Worm (Caenorhabditis elegans) whole organism, late embryonic: ENCODE results near the gene unc-51.

Experiments
- C38D4.7 ChIP-seq: fragments of 200-800 bp; sonication (Bioruptor generic); optimal IDR thresholded peaks from 2 replicates; lab custom pipeline; 2018; ENCODE audit warnings: mild to moderate bottlenecking, missing genetic modification characterization, moderate library complexity, missing compliant biosample characterization
- K02D7.2 ChIP-seq: sonication (generic microtip); optimal IDR thresholded peaks from 2 replicates; lab custom pipeline; 2017; ENCODE audit warnings: mild to moderate bottlenecking, missing genetic modification characterization, missing compliant biosample characterization
- K09A11.1 ChIP-seq: sonication (generic microtip); optimal IDR thresholded peaks from 2 replicates; lab custom pipeline; 2017; ENCODE audit warnings: antibody characterized with exemption, mild to moderate bottlenecking, missing genetic modification characterization, missing compliant biosample characterization; ENCODE audit not compliant: insufficient read depth
- T23F11.4 ChIP-seq: fragments of 200-800 bp; sonication (Bioruptor generic); optimal IDR thresholded peaks from 2 replicates; lab custom pipeline; 2018; ENCODE audit warnings: mild to moderate bottlenecking, missing genetic modification characterization, missing compliant biosample characterization
- ceh-14 ChIP-seq: sonication (generic microtip); optimal IDR thresholded peaks from 2 replicates; lab custom pipeline; 2016; ENCODE audit warnings: missing genotype, missing genetic modification characterization, missing compliant biosample characterization
- ceh-18 ChIP-seq: sonication (generic microtip); optimal IDR thresholded peaks from 2 replicates; lab custom pipeline; 2016; ENCODE audit warnings: missing genetic modification characterization, missing compliant biosample characterization
- ceh-19 ChIP-seq: fragments of 200-800 bp; sonication (Bioruptor generic); optimal IDR thresholded peaks from 2 replicates; lab custom pipeline; 2018; ENCODE audit warnings: mild to moderate bottlenecking, missing genetic modification characterization, missing compliant biosample characterization
- ceh-2 ChIP-seq: sonication (generic microtip); optimal IDR thresholded peaks from 2 replicates; lab custom pipeline; 2016; ENCODE audit warnings: missing genotype, missing genetic modification characterization, missing compliant biosample characterization
- ceh-22 ChIP-seq: sonication (generic microtip); optimal IDR thresholded peaks from 2 replicates; lab custom pipeline; 2017; ENCODE audit warnings: missing biosample characterization, missing genetic modification characterization
- ceh-31 ChIP-seq: sonication (generic microtip); optimal IDR thresholded peaks from 2 replicates; lab custom pipeline; 2016; ENCODE audit warnings: missing genetic modification characterization, missing compliant biosample characterization
- ceh-34 ChIP-seq: sonication (generic microtip); optimal IDR thresholded peaks from 2 replicates; lab custom pipeline; 2016; ENCODE audit warnings: mild to moderate bottlenecking, missing genetic modification characterization, missing compliant biosample characterization
- ceh-48 ChIP-seq: sonication (generic microtip); optimal IDR thresholded peaks from 2 replicates; lab custom pipeline; 2016; ENCODE audit warnings: missing genetic modification characterization, inconsistent platforms, missing compliant biosample characterization
- ceh-6 ChIP-seq: fragments of 200-800 bp; sonication (Bioruptor generic); optimal IDR thresholded peaks from 2 replicates; lab custom pipeline; 2018; ENCODE audit warnings: mild to moderate bottlenecking, missing genetic modification characterization, missing compliant biosample characterization
- dmd-4 ChIP-seq: sonication (generic microtip); optimal IDR thresholded peaks from 2 replicates; lab custom pipeline; 2016; ENCODE audit warnings: borderline replicate concordance, missing genetic modification characterization, missing compliant biosample characterization
- dve-1 ChIP-seq: sonication (generic microtip); optimal IDR thresholded peaks from 2 replicates; lab custom pipeline; 2017; ENCODE audit warnings: antibody characterized with exemption, mild to moderate bottlenecking, missing genetic modification characterization, missing compliant biosample characterization
- elt-2 ChIP-seq: sonication (generic microtip); optimal IDR thresholded peaks from 2 replicates; lab custom pipeline; 2016; ENCODE audit warnings: missing genetic modification reagents, missing genetic modification characterization, missing compliant biosample characterization
- gmeb-2 ChIP-seq: sonication (generic microtip); optimal IDR thresholded peaks from 2 replicates; lab custom pipeline; 2016; ENCODE audit warnings: missing genetic modification characterization, inconsistent platforms, missing compliant biosample characterization
- hlh-15 ChIP-seq: sonication (generic microtip); optimal IDR thresholded peaks from 2 replicates; lab custom pipeline; 2016; ENCODE audit warnings: missing genetic modification characterization, missing compliant biosample characterization
- hlh-30 ChIP-seq: sonication (generic microtip); optimal IDR thresholded peaks from 2 replicates; lab custom pipeline; 2017; ENCODE audit warnings: antibody characterized with exemption, missing genetic modification characterization, missing compliant biosample characterization; ENCODE audit not compliant: insufficient read depth
- hlh-6 ChIP-seq: sonication (generic microtip); optimal IDR thresholded peaks from 2 replicates; lab custom pipeline; 2016; ENCODE audit warnings: missing genotype, missing genetic modification characterization, missing compliant biosample characterization
- hlh-8 ChIP-seq: sonication (generic microtip); optimal IDR thresholded peaks from 2 replicates; lab custom pipeline; 2016; ENCODE audit warnings: missing genotype, missing genetic modification characterization, missing compliant biosample characterization
- lim-6 ChIP-seq: sonication (generic microtip); optimal IDR thresholded peaks from 2 replicates; lab custom pipeline; 2016; ENCODE audit warnings: missing genetic modification characterization, missing compliant biosample characterization
- lin-11 ChIP-seq: fragments of 200-800 bp; sonication (Bioruptor generic); optimal IDR thresholded peaks from 2 replicates; lab custom pipeline; 2018; ENCODE audit warnings: mild to moderate bottlenecking, missing genetic modification characterization, missing compliant biosample characterization
- madf-2 ChIP-seq: sonication (generic microtip); optimal IDR thresholded peaks from 2 replicates; lab custom pipeline; 2017; ENCODE audit warnings: missing genetic modification characterization, missing compliant biosample characterization
- nfya-1 ChIP-seq: sonication (generic microtip); optimal IDR thresholded peaks from 2 replicates; lab custom pipeline; 2017; ENCODE audit warnings: missing genetic modification characterization, mild to moderate bottlenecking, missing compliant biosample characterization, antibody characterized with exemption, moderate library complexity
- nhr-11 ChIP-seq: fragments of 150-350 bp; optimal IDR thresholded peaks from 2 replicates; lab custom pipeline; 2014; ENCODE audit warnings: missing biosample characterization, missing genetic modification characterization
- pax-1 ChIP-seq: fragments of 150-350 bp; optimal IDR thresholded peaks from 2 replicates; lab custom pipeline; 2014; ENCODE audit warnings: missing biosample characterization, missing genetic modification characterization
- pha-4 ChIP-seq: fragments of 150-350 bp; optimal IDR thresholded peaks from 2 replicates; lab custom pipeline; 2018; ENCODE audit warnings: missing biosample characterization, missing genetic modification reagents, missing genetic modification characterization
- sdc-2 ChIP-seq: sonication (generic microtip); optimal IDR thresholded peaks from 2 replicates; lab custom pipeline; 2016; ENCODE audit warnings: missing genotype, missing genetic modification characterization, missing compliant biosample characterization
- syd-9 ChIP-seq: sonication (generic microtip); optimal IDR thresholded peaks from 2 replicates; lab custom pipeline; 2016; ENCODE audit warnings: mild to moderate bottlenecking, missing genetic modification characterization, moderate library complexity, missing compliant biosample characterization
- tbx-2 ChIP-seq: sonication (generic microtip); optimal IDR thresholded peaks from 2 replicates; lab custom pipeline; 2016; ENCODE audit warnings: missing genetic modification characterization, missing compliant biosample characterization
- ttx-3 ChIP-seq: sonication (generic microtip); optimal IDR thresholded peaks from 2 replicates; lab custom pipeline; 2016; ENCODE audit warnings: missing genetic modification reagents, missing genetic modification characterization, missing compliant biosample characterization
- unc-3 ChIP-seq, 2 experiments: fragments of 200-800 bp in 1 of 2; sonication (Bioruptor generic) in 1 of 2; sonication (generic microtip) in 1 of 2; conservative IDR thresholded peaks in 1 of 2; optimal IDR thresholded peaks in 1 of 2; 2 replicates each; pipeline versions ENCODE4 v1.3.6 to Lab custom; 2016 to 2022; ENCODE audit warnings: missing compliant biosample characterization in 2 of 2, missing genetic modification characterization in 2 of 2, missing genetic modification reagents in 1 of 2
- unc-42 ChIP-seq: sonication (generic microtip); optimal IDR thresholded peaks from 2 replicates; lab custom pipeline; 2016; ENCODE audit warnings: missing genotype, missing genetic modification characterization, missing compliant biosample characterization
- unc-55 ChIP-seq: sonication (generic microtip); optimal IDR thresholded peaks from 2 replicates; lab custom pipeline; 2017; ENCODE audit warnings: missing biosample characterization, missing genetic modification reagents, missing genetic modification characterization

The unc-51 gene

DNA sequence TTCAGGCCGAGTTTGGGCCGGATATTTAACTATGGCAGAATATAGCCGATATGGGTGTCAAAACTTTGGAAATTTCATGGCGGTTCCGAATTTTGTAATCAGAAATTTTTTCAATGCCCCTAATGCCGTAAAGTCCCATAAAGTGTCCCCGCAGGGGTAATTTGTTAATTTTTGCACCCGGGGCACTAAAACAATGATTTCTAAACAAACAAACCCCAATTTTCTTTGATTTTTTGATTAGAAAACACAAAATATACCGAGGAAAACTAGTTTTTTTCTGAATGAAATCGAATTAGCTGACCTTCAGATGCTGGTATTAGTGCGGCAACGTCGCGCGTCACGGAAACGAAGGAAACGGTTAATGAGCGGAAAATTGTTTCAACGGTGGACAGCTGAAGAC, 30.6 kb upstream of the unc-51 start:
- TF ChIP-seq hlh-6 (tag; lab: Kevin White, UChicago) (no peak), ceh-2 (tag; lab: Kevin White, UChicago) (no peak), lim-6 (tag; lab: Kevin White, UChicago) (no peak), K02D7.2 (no peak), tbx-2 (tag; lab: Kevin White, UChicago) (no peak)

ce11 chrV:20022996-20023456, 18.7 kb upstream of the unc-51 start, which contains the start of gene lgc-55:
TSS of gene lgc-55 (plus strand) at chrV:20023046.
- no peak for TF ChIP-seq ceh-31 (tag; lab: Kevin White, UChicago)

DNA sequence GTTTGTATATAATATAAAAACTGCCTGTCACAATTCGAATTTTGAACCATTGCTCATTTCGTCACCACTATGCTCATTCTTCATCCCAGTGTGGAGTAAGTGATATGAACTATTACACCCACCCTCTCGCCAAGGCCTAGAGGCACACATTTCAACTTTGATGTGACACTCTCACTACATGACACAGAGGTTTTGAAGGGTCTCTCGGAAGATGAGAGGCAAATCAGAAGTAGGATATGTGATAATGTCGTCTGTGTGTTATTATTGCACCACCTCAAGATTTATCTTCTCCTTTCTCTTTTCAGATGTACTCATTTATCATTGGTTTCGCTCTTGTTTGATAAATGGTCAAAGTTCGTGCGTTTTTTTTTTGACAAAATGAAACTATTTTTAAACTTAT, 17.1 kb upstream of the unc-51 start:
- TF ChIP-seq ceh-34 (tag; lab: Kevin White, UChicago) (no peak), unc-55 (GFP tag; lab: Kevin White, UChicago) (peak; percentile 54)

DNA sequence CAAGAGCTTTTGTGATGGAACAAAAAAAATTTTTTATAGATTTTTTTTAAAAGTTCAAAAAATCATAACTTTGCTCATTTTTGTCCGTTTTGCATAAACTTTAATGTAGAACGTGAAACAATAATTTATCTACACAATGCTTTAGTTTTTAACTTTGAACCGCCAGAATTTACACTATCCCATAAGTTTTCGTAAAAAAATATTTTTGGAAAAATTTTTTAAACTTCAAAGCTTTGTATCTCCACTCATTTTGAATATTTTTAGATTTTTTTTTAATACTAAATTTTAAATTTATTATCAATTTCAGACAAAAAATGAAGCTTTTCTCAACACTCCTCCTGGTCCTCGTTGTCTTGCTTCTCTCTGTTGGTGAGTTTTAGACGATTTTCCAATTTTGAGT, 7.4 kb upstream of the unc-51 start, which contains the start of gene Y60A3A.21:
TSS of gene Y60A3A.21 (plus strand) at position 301 of the 400 bp plus-strand sequence.
- no peak for TF ChIP-seq unc-3 (GFP tag; conservative IDR thresholded peaks at IDR 0.05; lab: Robert Waterston, UW)
- TF ChIP-seq unc-3 (tag; optimal IDR thresholded peaks at IDR 0.05; lab: Kevin White, UChicago): no peak
- TF ChIP-seq madf-2: no peak
- no peak for TF ChIP-seq sdc-2 (tag; lab: Kevin White, UChicago)
- no peak for TF ChIP-seq dve-1
- TF ChIP-seq pax-1 (tag; lab: Kevin White, UChicago): no peak
- no peak for TF ChIP-seq tbx-2 (tag; lab: Kevin White, UChicago)
- TF ChIP-seq K09A11.1 (tag; lab: Kevin White, UChicago): no peak
- TF ChIP-seq T23F11.4: no peak
- TF ChIP-seq hlh-6 (tag; lab: Kevin White, UChicago): no peak
- no peak for TF ChIP-seq ceh-19 (GFP tag; lab: Kevin White, UChicago)

ce11 chrV:20011199-20011598, 6.9 kb upstream of the unc-51 start:
- no peak for TF ChIP-seq ceh-2 (tag; lab: Kevin White, UChicago)
- peak; percentile 26 for TF ChIP-seq elt-2 (tag; lab: Kevin White, UChicago)

- TF ChIP-seq hlh-8 (tag; lab: Kevin White, UChicago): no peak
- TF ChIP-seq C38D4.7 (GFP tag; lab: Kevin White, UChicago): no peak
- TF ChIP-seq hlh-6 (tag; lab: Kevin White, UChicago): no peak
- TF ChIP-seq lin-11 (tag; lab: Kevin White, UChicago): no peak
- no peak for TF ChIP-seq elt-2 (tag; lab: Kevin White, UChicago)
- no peak for TF ChIP-seq ceh-22 (tag; lab: Kevin White, UChicago)
- no peak for TF ChIP-seq nhr-11
- no peak for TF ChIP-seq pax-1 (tag; lab: Kevin White, UChicago)
- no peak for TF ChIP-seq dmd-4 (tag; lab: Kevin White, UChicago)
- TF ChIP-seq unc-55 (GFP tag; lab: Kevin White, UChicago): no peak
- TF ChIP-seq hlh-30 (tag; lab: Kevin White, UChicago): no peak
- TF ChIP-seq lim-6 (tag; lab: Kevin White, UChicago): no peak
- TF ChIP-seq gmeb-2 (tag; lab: Kevin White, UChicago): no peak
- no peak for TF ChIP-seq ceh-2 (tag; lab: Kevin White, UChicago)
- TF ChIP-seq, all 69 proteins: peak for 0
Observed at ce11 chrV:20007470-20007869, 3.2 kb upstream of the unc-51 start, which contains the start of gene Y60A3A.23. TSS of gene Y60A3A.23 (plus strand) at chrV:20007770.

ce11 chrV:20005724-20006132, 1.4 kb upstream of the unc-51 start:
- TF ChIP-seq dmd-4 (tag; lab: Kevin White, UChicago) (peak; percentile 29), unc-42 (tag; lab: Kevin White, UChicago) (peak; percentile 65), ttx-3 (tag; lab: Kevin White, UChicago) (no peak), hlh-15 (tag; lab: Kevin White, UChicago) (no peak), ceh-34 (tag; lab: Kevin White, UChicago) (peak; percentile 91), dve-1 (no peak), tbx-2 (tag; lab: Kevin White, UChicago) (peak; percentile 67), ceh-22 (tag; lab: Kevin White, UChicago) (no peak), T23F11.4 (no peak), sdc-2 (tag; lab: Kevin White, UChicago) (peak; percentile 41), hlh-30 (tag; lab: Kevin White, UChicago) (peak; percentile 94), ceh-18 (peak; percentile 47), ceh-6 (GFP tag; lab: Kevin White, UChicago) (no peak), pha-4 (tag; lab: Kevin White, UChicago) (no peak), ceh-14 (tag; lab: Kevin White, UChicago) (peak; percentile 33), unc-55 (GFP tag; lab: Kevin White, UChicago) (peak; percentile 73), ceh-31 (tag; lab: Kevin White, UChicago) (peak; percentile 82), lim-6 (tag; lab: Kevin White, UChicago) (no peak), ceh-48 (tag; lab: Kevin White, UChicago) (peak; percentile 97), syd-9 (peak; percentile 10), nfya-1 (tag; lab: Kevin White, UChicago) (peak; percentile 76)
